Worm (Caenorhabditis elegans) whole organism, young adult: ENCODE data around the gene cogc-2.

ENCODE experiments used
- B0336.3 ChIP-seq: fragments of 200-800 bp; sonication (Bioruptor generic); IDR thresholded peaks from 2 replicates; pipeline ENCODE4 v1.3.6; 2022; ENCODE audit warnings: missing genetic modification characterization, missing compliant biosample characterization
- C06A6.2 ChIP-seq: fragments of 200-800 bp; sonication (Bioruptor generic); conservative IDR thresholded peaks from 2 replicates; pipeline ENCODE4 v1.3.6; 2022; ENCODE audit warnings: missing genetic modification characterization, missing compliant biosample characterization
- F10E7.11 ChIP-seq: sonication (generic microtip); optimal IDR thresholded peaks from 2 replicates; lab custom pipeline; 2017; ENCODE audit warnings: mild to moderate bottlenecking, missing genetic modification characterization, moderate library complexity, missing compliant biosample characterization
- F33H1.4 ChIP-seq: fragments of 200-800 bp; sonication (Bioruptor generic); IDR thresholded peaks from 2 replicates; pipeline ENCODE4 v1.3.6; 2022; ENCODE audit warnings: missing genetic modification reagents, missing genetic modification characterization, missing compliant biosample characterization
- F37B4.10 ChIP-seq: fragments of 200-800 bp; sonication (Bioruptor generic); IDR thresholded peaks from 2 replicates; pipeline ENCODE4 v1.3.6; 2022; ENCODE audit warnings: missing genetic modification characterization, missing compliant biosample characterization
- F39B2.1 ChIP-seq: fragments of 200-800 bp; sonication (Bioruptor generic); IDR thresholded peaks from 2 replicates; pipeline ENCODE4 v1.3.6; 2022; ENCODE audit warnings: missing genetic modification reagents, missing genetic modification characterization, missing compliant biosample characterization
- F57C9.4 ChIP-seq: sonication (generic microtip); optimal IDR thresholded peaks from 2 replicates; lab custom pipeline; 2017; ENCODE audit warnings: mild to moderate bottlenecking, missing genetic modification characterization, missing compliant biosample characterization
- K11D2.4 ChIP-seq: fragments of 200-800 bp; sonication (Bioruptor generic); IDR thresholded peaks from 2 replicates; pipeline ENCODE4 v1.3.6; 2022; ENCODE audit warnings: missing genetic modification reagents, missing genetic modification characterization, missing compliant biosample characterization
- K12H6.12 ChIP-seq: fragments of 200-800 bp; sonication (Bioruptor generic); optimal IDR thresholded peaks from 2 replicates; lab custom pipeline; 2018; ENCODE audit warnings: mild to moderate bottlenecking, missing genetic modification characterization, missing compliant biosample characterization
- T07F8.4 ChIP-seq: sonication (generic microtip); optimal IDR thresholded peaks from 2 replicates; lab custom pipeline; 2016; ENCODE audit warnings: mild to moderate bottlenecking, missing genetic modification characterization, moderate library complexity, missing compliant biosample characterization
- T26A5.8 ChIP-seq: sonication (generic microtip); optimal IDR thresholded peaks from 2 replicates; lab custom pipeline; 2016; ENCODE audit warnings: missing genetic modification characterization, missing compliant biosample characterization
- Y53G8AR.9 ChIP-seq: fragments of 200-800 bp; sonication (Bioruptor generic); conservative IDR thresholded peaks from 2 replicates; pipeline ENCODE4 v1.3.6; 2022; ENCODE audit warnings: missing genetic modification reagents, missing genetic modification characterization, missing compliant biosample characterization
- Y56A3A.18 ChIP-seq: fragments of 200-800 bp; sonication (Bioruptor generic); IDR thresholded peaks from 2 replicates; pipeline ENCODE4 v1.3.6; 2022; ENCODE audit warnings: missing genetic modification reagents, missing genetic modification characterization, missing compliant biosample characterization
- Y67H2A.10 ChIP-seq: fragments of 200-800 bp; sonication (Bioruptor generic); conservative IDR thresholded peaks from 2 replicates; pipeline ENCODE4 v1.3.6; 2022; ENCODE audit warnings: missing genetic modification reagents, missing genetic modification characterization, missing compliant biosample characterization
- Y95B8A.8 ChIP-seq: fragments of 200-800 bp; sonication (Bioruptor generic); IDR thresholded peaks from 2 replicates; pipeline ENCODE4 v1.3.6; 2022; ENCODE audit warnings: missing genetic modification reagents, missing genetic modification characterization, missing compliant biosample characterization
- ZK185.1 ChIP-seq: sonication (generic microtip); optimal IDR thresholded peaks from 2 replicates; lab custom pipeline; 2016; ENCODE audit warnings: mild to moderate bottlenecking, missing genetic modification characterization, missing compliant biosample characterization; ENCODE audit not compliant: poor library complexity, severe bottlenecking
- athp-1 ChIP-seq: sonication (generic microtip); optimal IDR thresholded peaks from 2 replicates; lab custom pipeline; 2017; ENCODE audit warnings: mild to moderate bottlenecking, missing genetic modification characterization, missing compliant biosample characterization
- attf-6 ChIP-seq: fragments of 200-800 bp; sonication (Bioruptor generic); IDR thresholded peaks from 2 replicates; pipeline ENCODE4 v1.3.6; 2022; ENCODE audit warnings: missing genetic modification reagents, missing genetic modification characterization, missing compliant biosample characterization
- bed-1 ChIP-seq: fragments of 200-800 bp; sonication (Bioruptor generic); IDR thresholded peaks from 2 replicates; pipeline ENCODE4 v1.3.6; 2022; ENCODE audit warnings: missing genetic modification reagents, missing genetic modification characterization, missing compliant biosample characterization
- cebp-2 ChIP-seq: fragments of 200-800 bp; sonication (Bioruptor generic); IDR thresholded peaks from 2 replicates; pipeline ENCODE4 v1.3.6; 2022; ENCODE audit warnings: missing genetic modification characterization, missing compliant biosample characterization
- ceh-58 ChIP-seq: fragments of 200-800 bp; sonication (Bioruptor generic); IDR thresholded peaks from 2 replicates; pipeline ENCODE4 v1.3.6; 2022; ENCODE audit warnings: missing genetic modification characterization, missing compliant biosample characterization
- ceh-79 ChIP-seq: sonication (generic microtip); optimal IDR thresholded peaks from 2 replicates; lab custom pipeline; 2017; ENCODE audit warnings: mild to moderate bottlenecking, missing genetic modification characterization, missing compliant biosample characterization
- dpff-1 ChIP-seq: sonication (generic microtip); optimal IDR thresholded peaks from 2 replicates; lab custom pipeline; 2017; ENCODE audit warnings: mild to moderate bottlenecking, missing genetic modification characterization, missing compliant biosample characterization
- efl-1 ChIP-seq: fragments of 150-350 bp; optimal IDR thresholded peaks from 2 replicates; lab custom pipeline; 2014; ENCODE audit warnings: missing biosample characterization, missing genetic modification reagents, missing genetic modification characterization
- hlh-12 ChIP-seq: sonication (generic microtip); optimal IDR thresholded peaks from 2 replicates; lab custom pipeline; 2016; ENCODE audit warnings: missing genetic modification characterization, missing compliant biosample characterization
- hlh-26 ChIP-seq: fragments of 200-800 bp; sonication (Bioruptor generic); conservative IDR thresholded peaks from 2 replicates; pipeline ENCODE4 v1.3.6; 2022; ENCODE audit warnings: missing genetic modification reagents, missing genetic modification characterization, missing compliant biosample characterization
- hrde-1 ChIP-seq: sonication (generic microtip); optimal IDR thresholded peaks from 2 replicates; lab custom pipeline; 2016; ENCODE audit warnings: missing genetic modification characterization, mild to moderate bottlenecking, missing compliant biosample characterization, moderate library complexity, missing genotype, missing genetic modification reagents, borderline replicate concordance
- hsf-1 ChIP-seq: fragments of 200-800 bp; sonication (Bioruptor generic); IDR thresholded peaks from 2 replicates; pipeline ENCODE4 v1.3.6; 2022; ENCODE audit warnings: missing genetic modification reagents, missing genetic modification characterization, missing compliant biosample characterization
- lag-1 ChIP-seq: fragments of 200-800 bp; sonication (Bioruptor generic); IDR thresholded peaks from 2 replicates; pipeline ENCODE4 v1.3.6; 2022; ENCODE audit warnings: missing genetic modification reagents, missing genetic modification characterization, missing compliant biosample characterization
- let-607 ChIP-seq, 2 experiments: fragments of 200-800 bp in 1 of 2; sonication (Bioruptor generic) in 1 of 2; sonication (generic microtip) in 1 of 2; optimal IDR thresholded peaks; 2 replicates each; lab custom pipeline; 2016 to 2018; ENCODE audit warnings: mild to moderate bottlenecking in 2 of 2, missing compliant biosample characterization in 2 of 2, missing genetic modification characterization in 2 of 2, moderate library complexity in 2 of 2, missing genotype in 1 of 2
- lin-40 ChIP-seq: sonication (generic microtip); optimal IDR thresholded peaks from 2 replicates; lab custom pipeline; 2016; ENCODE audit warnings: missing genetic modification characterization, mild to moderate bottlenecking, missing compliant biosample characterization, missing genotype, missing genetic modification reagents
- lin-54 ChIP-seq: fragments of 200-800 bp; sonication (Bioruptor generic); optimal IDR thresholded peaks from 2 replicates; lab custom pipeline; 2018; ENCODE audit warnings: mild to moderate bottlenecking, missing genetic modification characterization, missing compliant biosample characterization
- madf-3 ChIP-seq: fragments of 200-800 bp; sonication (Bioruptor generic); IDR thresholded peaks from 2 replicates; pipeline ENCODE4 v1.3.6; 2022; ENCODE audit warnings: missing genetic modification reagents, missing genetic modification characterization, missing compliant biosample characterization
- mel-28 ChIP-seq: sonication (generic microtip); optimal IDR thresholded peaks from 2 replicates; lab custom pipeline; 2016; ENCODE audit warnings: borderline replicate concordance, mild to moderate bottlenecking, missing genetic modification characterization, missing compliant biosample characterization
- nfya-1 ChIP-seq: sonication (generic microtip); optimal IDR thresholded peaks from 2 replicates; lab custom pipeline; 2017; ENCODE audit warnings: antibody characterized with exemption, missing compliant biosample characterization, missing genetic modification characterization, borderline replicate concordance; ENCODE audit not compliant: insufficient read depth
- nfyb-1 ChIP-seq: fragments of 200-800 bp; sonication (Bioruptor generic); IDR thresholded peaks from 2 replicates; pipeline ENCODE4 v1.3.6; 2022; ENCODE audit warnings: missing genetic modification reagents, missing genetic modification characterization, missing compliant biosample characterization
- nhr-120 ChIP-seq: fragments of 200-800 bp; sonication (Bioruptor generic); IDR thresholded peaks from 2 replicates; pipeline ENCODE4 v1.3.6; 2022; ENCODE audit warnings: missing genetic modification characterization, missing compliant biosample characterization
- nhr-27 ChIP-seq: fragments of 200-800 bp; sonication (Bioruptor generic); optimal IDR thresholded peaks from 2 replicates; lab custom pipeline; 2018; ENCODE audit warnings: mild to moderate bottlenecking, missing genetic modification characterization, moderate library complexity, missing compliant biosample characterization
- nhr-90 ChIP-seq: sonication (generic microtip); optimal IDR thresholded peaks from 2 replicates; lab custom pipeline; 2016; ENCODE audit warnings: missing genotype, mild to moderate bottlenecking, missing genetic modification characterization, missing compliant biosample characterization
- pbrm-1 ChIP-seq: fragments of 200-800 bp; sonication (Bioruptor generic); IDR thresholded peaks from 2 replicates; pipeline ENCODE4 v1.3.6; 2022; ENCODE audit warnings: missing genetic modification reagents, missing genetic modification characterization, missing compliant biosample characterization
- snpc-3.4 ChIP-seq: sonication (generic microtip); optimal IDR thresholded peaks from 2 replicates; lab custom pipeline; 2017; ENCODE audit warnings: missing genetic modification characterization, mild to moderate bottlenecking, missing compliant biosample characterization, antibody characterized with exemption, moderate library complexity, missing genotype, missing genetic modification reagents
- snpc-4 ChIP-seq, 5 experiments: fragments of 150-350 bp in 1 of 5; sonication (generic microtip) in 4 of 5; optimal IDR thresholded peaks; 2 replicates each; lab custom pipeline; 2014 to 2018; ENCODE audit warnings: missing genetic modification characterization in 5 of 5, missing biosample characterization in 3 of 5, antibody characterized with exemption in 2 of 5, mild to moderate bottlenecking in 2 of 5, missing compliant biosample characterization in 2 of 5, missing genotype in 2 of 5, moderate library complexity in 2 of 5, missing genetic modification reagents in 1 of 5
- tlf-1 ChIP-seq: fragments of 200-800 bp; sonication (Bioruptor generic); optimal IDR thresholded peaks from 2 replicates; lab custom pipeline; 2018; ENCODE audit warnings: mild to moderate bottlenecking, missing genetic modification characterization, missing compliant biosample characterization
- unc-130 ChIP-seq: sonication (generic microtip); optimal IDR thresholded peaks from 2 replicates; lab custom pipeline; 2016; ENCODE audit warnings: missing genetic modification reagents, missing genetic modification characterization, missing compliant biosample characterization
- unc-62 ChIP-seq: fragments of 150-350 bp; optimal IDR thresholded peaks from 2 replicates; lab custom pipeline; 2014; ENCODE audit warnings: missing biosample characterization, missing genetic modification reagents, missing genetic modification characterization
- xnd-1 ChIP-seq: sonication (generic microtip); optimal IDR thresholded peaks from 2 replicates; lab custom pipeline; 2016; ENCODE audit warnings: missing genotype, missing genetic modification reagents, missing genetic modification characterization, missing compliant biosample characterization
- zfh-2 ChIP-seq: fragments of 200-800 bp; sonication (Bioruptor generic); conservative IDR thresholded peaks from 2 replicates; pipeline ENCODE4 v1.3.6; 2022; ENCODE audit warnings: missing genetic modification reagents, missing genetic modification characterization, missing compliant biosample characterization
- ztf-26 ChIP-seq: sonication (generic microtip); optimal IDR thresholded peaks from 2 replicates; lab custom pipeline; 2017; ENCODE audit warnings: missing genetic modification characterization, missing compliant biosample characterization

Gene cogc-2

DNA sequence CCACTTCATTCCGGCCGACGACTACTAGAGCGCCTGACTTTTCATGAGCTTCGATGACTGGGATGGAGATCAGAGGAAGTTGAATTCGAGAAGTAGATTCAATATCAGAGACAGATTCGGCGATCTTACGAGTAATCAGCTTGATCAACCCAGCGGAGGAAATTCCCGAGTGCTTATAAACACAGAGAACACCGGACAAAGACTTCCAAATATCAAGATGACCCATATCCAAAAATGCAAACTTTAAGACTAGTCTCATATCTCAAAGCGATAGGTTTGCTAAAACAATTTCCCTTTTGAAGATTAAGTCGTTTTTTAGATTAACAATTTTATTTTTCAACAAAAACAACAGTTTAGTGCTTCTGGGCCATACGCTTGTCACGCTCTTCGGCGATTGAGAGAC is 44.0 kb upstream of the cogc-2 start, which contains the start of gene Y43B11AR.3 (continued):
- TF ChIP-seq K11D2.4 (GFP tag; lab: Robert Waterston, UW): no peak
- TF ChIP-seq snpc-3.4: peak; percentile 90
- no peak for TF ChIP-seq zfh-2 (GFP tag; lab: Robert Waterston, UW)
- no peak for TF ChIP-seq F37B4.10 (GFP tag; lab: Robert Waterston, UW)
- peak; percentile 46 for TF ChIP-seq efl-1 (GFP tag; lab: Kevin White, UChicago)
- TF ChIP-seq let-607 (tag; optimal IDR thresholded peaks at IDR 0.05; lab: Kevin White, UChicago): no peak
- peak; percentile 86 for TF ChIP-seq lin-54 (GFP tag; lab: Kevin White, UChicago)
- no peak for TF ChIP-seq Y67H2A.10 (GFP tag; lab: Robert Waterston, UW)
- TF ChIP-seq T26A5.8 (tag; lab: Kevin White, UChicago): peak; percentile 62
- peak; percentile 98 for TF ChIP-seq hrde-1
- peak; percentile 83 for TF ChIP-seq athp-1 (tag; lab: Kevin White, UChicago)
- TF ChIP-seq nhr-27: peak; percentile 2
- TF ChIP-seq nfyb-1: peak; percentile 89
- TF ChIP-seq xnd-1 (tag; lab: Kevin White, UChicago): peak; percentile 50
- TF ChIP-seq Y95B8A.8 (GFP tag; lab: Robert Waterston, UW): peak; percentile 91
- TF ChIP-seq C06A6.2: no peak
- TF ChIP-seq nfya-1 (tag; lab: Kevin White, UChicago): no peak
- no peak for TF ChIP-seq ZK185.1 (tag; lab: Kevin White, UChicago)
- TF ChIP-seq madf-3 (GFP tag; lab: Robert Waterston, UW): peak; percentile 93
- TF ChIP-seq mel-28 (tag; lab: Kevin White, UChicago): no peak
- TF ChIP-seq unc-62 (GFP tag; lab: Kevin White, UChicago): no peak
- TF ChIP-seq K12H6.12: no peak
- peak; percentile 88 for TF ChIP-seq hsf-1
- peak; percentile 72 for TF ChIP-seq snpc-4 (GFP tag; optimal IDR thresholded peaks at IDR 0.05; lab: Kevin White, UChicago)
- peak; percentile 36 to 87 (median 72) for TF ChIP-seq snpc-4 (tag; optimal IDR thresholded peaks at IDR 0.05; lab: Kevin White, UChicago)
- no peak for TF ChIP-seq lin-40 (tag; lab: Kevin White, UChicago)
- TF ChIP-seq F33H1.4: peak; percentile 65
- peak; percentile 40 for TF ChIP-seq ceh-79 (tag; lab: Kevin White, UChicago)
- TF ChIP-seq F10E7.11 (tag; lab: Kevin White, UChicago): no peak
- TF ChIP-seq dpff-1 (tag; lab: Kevin White, UChicago): peak; percentile 40
- TF ChIP-seq hlh-12 (tag; lab: Kevin White, UChicago): no peak
- peak; percentile 20 for TF ChIP-seq nhr-90 (tag; lab: Kevin White, UChicago)
- TF ChIP-seq F57C9.4: no peak
- peak; percentile 61 for TF ChIP-seq tlf-1 (GFP tag; lab: Kevin White, UChicago)
- TF ChIP-seq B0336.3 (GFP tag; lab: Robert Waterston, UW): peak; percentile 96
- TF ChIP-seq ztf-26 (tag; lab: Kevin White, UChicago): no peak
- TF ChIP-seq lag-1 (GFP tag; lab: Robert Waterston, UW): no peak
- no peak for TF ChIP-seq nhr-120 (GFP tag; lab: Robert Waterston, UW)
- TF ChIP-seq attf-6 (GFP tag; lab: Robert Waterston, UW): peak; percentile 93
- peak; percentile 90 for TF ChIP-seq ceh-58 (GFP tag; lab: Robert Waterston, UW)
- peak; percentile 94 for TF ChIP-seq Y53G8AR.9 (GFP tag; lab: Robert Waterston, UW)
- no peak; the same call in none of the 2 replicates for TF ChIP-seq Y56A3A.18 (GFP tag; lab: Robert Waterston, UW)
- TF ChIP-seq T07F8.4 (tag; lab: Kevin White, UChicago): no peak
- peak; percentile 86 for TF ChIP-seq unc-130 (GFP tag; lab: Kevin White, UChicago)
- no peak for TF ChIP-seq bed-1 (GFP tag; lab: Robert Waterston, UW)
- TF ChIP-seq cebp-2 (GFP tag; lab: Robert Waterston, UW): peak; percentile 96
- no peak for TF ChIP-seq F39B2.1
- peak; percentile 78 for TF ChIP-seq pbrm-1 (GFP tag; lab: Robert Waterston, UW)
- TF ChIP-seq hlh-26 (GFP tag; lab: Robert Waterston, UW): no peak
